Fruit fly (Drosophila melanogaster): ENCODE results near the gene CheB38a.

The CheB38a gene

dm6 chr2L:20793881-20794280 lies 24.5 kb downstream of the CheB38a start (continued):
- TF ChIP-seq CTCF (GFP tag; optimal IDR thresholded peaks at IDR 0.05) (no peak), fu2 (GFP tag; optimal IDR thresholded peaks at IDR 0.05) (no peak), CG18476 (GFP tag; optimal IDR thresholded peaks at IDR 0.05) (no peak), chm (GFP tag; IDR thresholded peaks at IDR 0.05) (peak; percentile 74), Elba2 (GFP tag; optimal IDR thresholded peaks at IDR 0.05) (no peak), CG18011 (GFP tag; optimal IDR thresholded peaks at IDR 0.05) (no peak), CG12155 (GFP tag; optimal IDR thresholded peaks at IDR 0.05) (no peak), CG3995 (GFP tag; optimal IDR thresholded peaks at IDR 0.05) (no peak), tap (tag; optimal IDR thresholded peaks at IDR 0.05) (no peak), CG10147 (GFP tag; optimal IDR thresholded peaks at IDR 0.05) (no peak), ranshi (GFP tag; IDR thresholded peaks at IDR 0.05) (no peak), pan (optimal IDR thresholded peaks at IDR 0.05) (no peak), pan (GFP tag; optimal IDR thresholded peaks at IDR 0.05 in 1 of 2, IDR thresholded peaks at IDR 0.05 in 1 of 2) (no peak), ems (GFP tag; optimal IDR thresholded peaks at IDR 0.05) (no peak), Nf-YB (GFP tag; optimal IDR thresholded peaks at IDR 0.05) (no peak), CG11723 (GFP tag; optimal IDR thresholded peaks at IDR 0.05) (no peak), HHEX (GFP tag; optimal IDR thresholded peaks at IDR 0.05) (no peak), CG9609 (GFP tag; optimal IDR thresholded peaks at IDR 0.05) (no peak), Jarid2 (GFP tag; optimal IDR thresholded peaks at IDR 0.05) (peak; percentile 85), CG10654 (GFP tag; optimal IDR thresholded peaks at IDR 0.05) (no peak), phol (tag; optimal IDR thresholded peaks at IDR 0.05) (no peak), p53 (GFP tag; optimal IDR thresholded peaks at IDR 0.05) (no peak), CG13894 (tag; optimal IDR thresholded peaks at IDR 0.05) (peak; percentile 41), tup (GFP tag; optimal IDR thresholded peaks at IDR 0.05) (no peak), vvl (GFP tag; IDR thresholded peaks at IDR 0.05) (peak; percentile 35; the same call in 1 of the 2 replicates), Blimp-1 (GFP tag; optimal IDR thresholded peaks at IDR 0.05) (no peak), Hr51 (GFP tag; optimal IDR thresholded peaks at IDR 0.05) (peak in 1 of 2 experiments; percentile 2), CG17359 (tag; optimal IDR thresholded peaks at IDR 0.05) (no peak), CG15011 (GFP tag; optimal IDR thresholded peaks at IDR 0.05) (no peak), nom (GFP tag; optimal IDR thresholded peaks at IDR 0.05) (peak; percentile 40), Neu2 (GFP tag; optimal IDR thresholded peaks at IDR 0.05; ENCODE audit: borderline replicate concordance) (no peak), gcm2 (GFP tag; optimal IDR thresholded peaks at IDR 0.05) (no peak), CG30431 (GFP tag; optimal IDR thresholded peaks at IDR 0.05) (no peak), dpn (GFP tag; optimal IDR thresholded peaks at IDR 0.05) (no peak), ERR (GFP tag; optimal IDR thresholded peaks at IDR 0.05) (no peak), CG1832 (GFP tag; optimal IDR thresholded peaks at IDR 0.05) (no peak), ewg (GFP tag; optimal IDR thresholded peaks at IDR 0.05) (no peak), zfh1 (GFP tag; IDR thresholded peaks at IDR 0.05) (no peak), CG31365 (tag; optimal IDR thresholded peaks at IDR 0.05) (no peak), Scr (GFP tag; IDR thresholded peaks at IDR 0.05; ENCODE audit: partially characterized antibody) (0 out of 2 replicates have a peak, but pooled peaks have one; percentile 42), Hand (GFP tag; optimal IDR thresholded peaks at IDR 0.05) (no peak), Adf1 (GFP tag; IDR thresholded peaks at IDR 0.05) (no peak; the same call in 1 of the 2 replicates), Oaz (GFP tag; IDR thresholded peaks at IDR 0.05) (no peak), ac (GFP tag; optimal IDR thresholded peaks at IDR 0.05) (no peak), CG9797 (GFP tag; optimal IDR thresholded peaks at IDR 0.05) (no peak), nmo (GFP tag; optimal IDR thresholded peaks at IDR 0.05) (no peak), slou (GFP tag; optimal IDR thresholded peaks at IDR 0.05) (no peak), CG3847 (GFP tag; IDR thresholded peaks at IDR 0.05) (no peak), BtbVII (GFP tag; optimal IDR thresholded peaks at IDR 0.05) (peak; percentile 60), CG4730 (GFP tag; IDR thresholded peaks at IDR 0.05) (no peak), CG13123 (GFP tag; optimal IDR thresholded peaks at IDR 0.05) (no peak), CG7372 (GFP tag; IDR thresholded peaks at IDR 0.05) (no peak)

All from whole organism, embryonic.